Worm (Caenorhabditis elegans): ENCODE data around the gene osm-6.

The osm-6 gene

ce11 chrV:11976734-11977133 lies 49.5 kb upstream of the osm-6 start (continued):
- TF ChIP-seq unc-130 (GFP tag; optimal IDR thresholded peaks at IDR 0.05), result no peak
- no peak for TF ChIP-seq fos-1 (tag; optimal IDR thresholded peaks at IDR 0.05)
- no peak for TF ChIP-seq ceh-20 (GFP tag; IDR thresholded peaks at IDR 0.05)
- TF ChIP-seq ZK546.5 (tag; optimal IDR thresholded peaks at IDR 0.05), result no peak
- no peak for TF ChIP-seq dmd-8 (GFP tag; IDR thresholded peaks at IDR 0.05)
- TF ChIP-seq ama-1 (optimal IDR thresholded peaks at IDR 0.05), result no peak
- no peak for TF ChIP-seq nhr-6 (tag; optimal IDR thresholded peaks at IDR 0.05)
- no peak for TF ChIP-seq Y48G9A.11 (GFP tag; IDR thresholded peaks at IDR 0.05)
- no peak for TF ChIP-seq vab-7 (GFP tag; IDR thresholded peaks at IDR 0.05)
- no peak for TF ChIP-seq daf-12 (tag; optimal IDR thresholded peaks at IDR 0.05)
- peak; percentile 56 for TF ChIP-seq T20F7.1 (GFP tag; optimal IDR thresholded peaks at IDR 0.05)
- TF ChIP-seq nhr-48 (tag; optimal IDR thresholded peaks at IDR 0.05), result no peak
- no peak for TF ChIP-seq Y105C5A.15 (GFP tag; IDR thresholded peaks at IDR 0.05)
- peak; percentile 86 for TF ChIP-seq nhr-77 (tag; optimal IDR thresholded peaks at IDR 0.05)
- TF ChIP-seq ceh-62 (tag; optimal IDR thresholded peaks at IDR 0.05), result no peak
- TF ChIP-seq tra-1 (GFP tag; IDR thresholded peaks at IDR 0.05), result 0 out of 2 replicates have a peak, but pooled peaks have one; percentile 46
- no peak for TF ChIP-seq F44E2.7 (GFP tag; IDR thresholded peaks at IDR 0.05)
- peak; percentile 27 for TF ChIP-seq nhr-10 (tag; optimal IDR thresholded peaks at IDR 0.05)
- no peak for TF ChIP-seq ztf-11 (tag; optimal IDR thresholded peaks at IDR 0.05)
- TF ChIP-seq ztf-7 (tag; optimal IDR thresholded peaks at IDR 0.05), result no peak
- no peak for TF ChIP-seq mes-2 (tag; optimal IDR thresholded peaks at IDR 0.05; ENCODE audit: poor library complexity, severe bottlenecking)
- TF ChIP-seq skn-1 (tag; optimal IDR thresholded peaks at IDR 0.05), result no peak
- TF ChIP-seq aly-2 (tag; optimal IDR thresholded peaks at IDR 0.05), result no peak
- TF ChIP-seq set-16 (GFP tag; IDR thresholded peaks at IDR 0.05), result no peak
- no peak for TF ChIP-seq ceh-28 (tag; optimal IDR thresholded peaks at IDR 0.05)
- TF ChIP-seq mdt-29 (GFP tag; IDR thresholded peaks at IDR 0.05), result no peak
- no peak for TF ChIP-seq daf-16 (GFP tag; optimal IDR thresholded peaks at IDR 0.05)
- TF ChIP-seq daf-16 (tag; optimal IDR thresholded peaks at IDR 0.05), result peak; percentile 39
- peak in 1 of 2 experiments; percentile 21 for TF ChIP-seq lsy-2 (tag; optimal IDR thresholded peaks at IDR 0.05)
- no peak for TF ChIP-seq lin-38 (GFP tag; IDR thresholded peaks at IDR 0.05)
- TF ChIP-seq nhr-76 (tag; optimal IDR thresholded peaks at IDR 0.05), result no peak
- TF ChIP-seq spr-1 (tag; optimal IDR thresholded peaks at IDR 0.05), result no peak

ce11 chrV:11975233-11975632 lies 48.0 kb upstream of the osm-6 start, which contains the start of gene cpr-1:
Gene cpr-1 (plus strand): TSS chrV:11975551.
- TF ChIP-seq T20F7.1 (GFP tag; optimal IDR thresholded peaks at IDR 0.05) (peak; percentile 22), hlh-30 (tag; optimal IDR thresholded peaks at IDR 0.05; ENCODE audit: insufficient read depth) (peak; percentile 12), unc-39 (tag; optimal IDR thresholded peaks at IDR 0.05) (no peak), pqm-1 (tag; optimal IDR thresholded peaks at IDR 0.05) (peak; percentile 77), daf-16 (GFP tag; optimal IDR thresholded peaks at IDR 0.05) (no peak), daf-16 (tag; optimal IDR thresholded peaks at IDR 0.05) (peak; percentile 42), nhr-28 (tag; optimal IDR thresholded peaks at IDR 0.05) (peak; percentile 69), egl-27 (tag; optimal IDR thresholded peaks at IDR 0.05) (no peak), madf-9 (GFP tag; conservative IDR thresholded peaks at IDR 0.05) (no peak), lin-1 (GFP tag; IDR thresholded peaks at IDR 0.05) (peak; percentile 80), hlh-11 (tag; optimal IDR thresholded peaks at IDR 0.05) (peak; percentile 87), nhr-48 (tag; optimal IDR thresholded peaks at IDR 0.05) (peak; percentile 69), dve-1 (tag; optimal IDR thresholded peaks at IDR 0.05; ENCODE audit: insufficient read depth) (peak; percentile 65), nhr-111 (GFP tag; optimal IDR thresholded peaks at IDR 0.05) (no peak), unc-62 (GFP tag; optimal IDR thresholded peaks at IDR 0.05 in 1 of 2) (peak in 1 of 2 experiments; percentile 75), unc-62 (tag; optimal IDR thresholded peaks at IDR 0.05) (no peak), nhr-77 (tag; optimal IDR thresholded peaks at IDR 0.05) (peak; percentile 25), dmd-6 (GFP tag; IDR thresholded peaks at IDR 0.05) (peak; percentile 92)

Measured in whole organism, L4 larva.